Fruit fly (Drosophila melanogaster) whole organism, larva: ENCODE results near the gene CG42660.

Experiments
- noc ChIP-seq: fragments of 200-800 bp; sonication (Bioruptor generic); optimal IDR thresholded peaks from 3 replicates; lab custom pipeline; 2019; ENCODE audit warnings: missing biosample characterization, mild to moderate bottlenecking, missing genetic modification characterization, moderate library complexity

Gene CG42660

DNA sequence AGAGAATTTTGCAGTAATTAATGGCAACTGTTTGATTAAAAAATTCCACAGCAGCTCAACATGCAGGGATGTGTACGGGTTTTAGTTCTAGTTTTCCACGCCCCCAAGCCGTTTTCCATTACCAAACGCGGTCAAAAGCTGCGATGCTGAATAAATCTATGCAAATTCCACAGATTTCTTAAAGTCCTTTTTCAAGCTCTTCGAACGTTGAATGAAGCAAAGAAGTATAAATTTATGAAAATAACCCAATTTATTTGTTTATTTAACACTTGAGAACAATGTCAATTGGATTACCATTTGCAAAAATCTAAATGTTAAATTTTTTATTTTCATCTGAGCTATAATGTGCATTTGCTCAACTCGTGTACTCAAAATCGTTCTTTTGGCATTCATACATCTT lies at the start of gene CG42660, which contains the start of the genes CG42661 and Tsp66A:
CG42660 (plus strand) TSS at position 301 of the 400 bp plus-strand sequence.
CG42661 (plus strand) TSS at position 301 of the 400 bp plus-strand sequence.
Tsp66A (plus strand) TSS at position 301 of the 400 bp plus-strand sequence.
- no peak for TF ChIP-seq noc (tag; lab: Kevin White, UChicago)

DNA sequence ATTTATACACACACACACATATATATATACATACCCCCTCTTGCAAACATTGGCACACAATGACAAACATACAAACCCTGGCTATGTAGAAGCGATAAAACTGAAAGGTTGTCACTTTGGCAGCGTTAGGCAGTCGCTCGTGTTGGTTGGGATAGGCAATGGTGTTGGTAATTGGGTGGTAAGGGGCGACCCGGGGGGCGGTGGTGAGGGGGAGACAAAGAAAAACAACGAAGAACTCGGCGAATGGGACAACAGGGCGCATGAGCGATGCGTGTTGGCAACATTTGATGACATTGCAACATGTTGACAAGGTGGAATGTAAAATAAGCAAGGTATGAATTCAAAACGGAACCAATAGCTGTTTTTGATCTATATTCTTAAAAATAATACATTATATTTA lies 42.7 kb upstream of the CG42660 start:
- TF ChIP-seq noc (tag; lab: Kevin White, UChicago), result no peak

DNA sequence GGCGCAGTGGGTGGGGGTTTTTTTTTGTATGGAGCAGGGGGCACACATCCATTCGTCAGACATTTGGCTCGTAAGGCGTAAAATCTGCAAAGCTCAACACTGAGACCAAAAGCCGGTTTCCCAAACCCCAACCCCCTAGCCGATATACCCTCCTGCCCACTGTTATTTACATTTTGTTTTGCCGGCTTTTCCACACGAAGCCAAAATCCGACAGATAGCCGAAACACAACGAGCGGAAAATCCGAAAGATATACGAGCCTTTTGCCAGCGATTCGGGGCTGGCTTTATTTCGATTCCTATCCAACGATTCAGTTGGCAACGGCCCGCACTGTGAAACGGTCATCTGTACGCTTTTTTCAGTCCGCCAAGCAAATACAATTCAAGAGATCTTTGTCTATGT lies 41.8 kb upstream of the CG42660 start, which contains the start of gene CG42458:
CG42458 (plus strand) TSS at position 311 of the 400 bp plus-strand sequence.
- TF ChIP-seq noc (tag; lab: Kevin White, UChicago), result no peak

DNA sequence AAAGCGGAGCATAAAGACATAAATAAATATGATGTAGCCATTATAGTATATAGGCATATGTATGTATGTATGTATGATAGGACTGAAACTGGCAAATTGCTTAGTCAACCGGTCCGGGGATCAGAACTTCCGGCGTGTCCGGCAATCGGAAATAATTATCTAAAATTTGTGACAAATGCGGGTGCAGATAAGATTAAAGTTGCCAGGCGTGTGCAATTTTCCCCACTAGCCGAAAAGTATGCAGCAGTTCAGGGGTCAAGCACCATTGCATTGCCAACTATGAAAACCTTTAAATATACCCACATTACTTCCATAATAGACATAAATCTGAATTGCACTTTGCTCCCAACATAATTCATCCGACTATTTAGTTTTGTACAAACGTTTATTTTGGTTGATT lies 33.0 kb upstream of the CG42660 start:
- no peak for TF ChIP-seq noc (tag; lab: Kevin White, UChicago)

DNA sequence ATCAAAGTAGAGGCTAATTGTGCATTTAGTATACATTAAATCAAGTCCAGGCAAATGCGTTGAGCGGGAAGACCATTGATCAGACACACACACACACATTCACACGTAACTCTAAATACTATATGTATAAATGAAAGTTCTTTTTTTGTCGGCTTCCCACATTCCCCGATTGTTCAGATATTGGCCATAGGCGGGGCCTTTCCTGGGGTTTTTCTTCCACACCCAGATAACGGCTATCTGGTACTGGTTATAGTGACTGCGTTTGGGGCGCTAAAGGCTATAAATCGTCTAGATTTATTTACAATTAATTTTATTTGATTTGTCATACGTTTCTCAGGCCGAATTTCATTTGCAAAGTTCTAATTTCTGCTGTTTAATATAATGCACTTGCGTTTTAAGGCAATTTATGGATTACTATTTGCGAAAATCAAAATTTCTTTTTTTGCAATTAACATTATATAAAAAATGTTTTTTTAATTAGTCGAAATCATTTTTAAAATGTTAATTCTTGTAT lies 32.4 kb upstream of the CG42660 start:
- no peak for TF ChIP-seq noc (tag; lab: Kevin White, UChicago)

DNA sequence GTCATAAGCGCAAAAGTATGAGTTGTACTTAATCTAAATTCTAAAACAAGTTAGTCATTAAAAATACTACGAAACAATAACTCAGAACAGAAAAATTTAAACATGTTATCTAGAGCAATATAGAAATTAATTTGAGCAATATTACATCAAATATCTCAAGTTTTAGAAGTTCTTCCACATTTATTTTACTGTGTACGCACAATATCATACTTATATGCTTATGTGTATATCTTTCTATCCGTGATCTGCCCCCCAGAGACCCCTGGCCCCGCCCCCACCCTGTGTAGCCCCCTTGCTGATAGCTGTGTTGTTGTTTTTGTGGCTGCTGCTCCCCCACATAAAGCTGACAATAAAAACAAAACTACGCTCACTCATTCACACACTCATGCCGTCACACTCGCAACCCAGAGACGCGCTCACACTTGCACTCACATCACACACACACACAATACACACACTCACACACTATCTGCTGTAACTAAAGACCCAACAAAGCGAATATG lies 31.9 kb upstream of the CG42660 start:
- TF ChIP-seq noc (tag; lab: Kevin White, UChicago), result no peak

DNA sequence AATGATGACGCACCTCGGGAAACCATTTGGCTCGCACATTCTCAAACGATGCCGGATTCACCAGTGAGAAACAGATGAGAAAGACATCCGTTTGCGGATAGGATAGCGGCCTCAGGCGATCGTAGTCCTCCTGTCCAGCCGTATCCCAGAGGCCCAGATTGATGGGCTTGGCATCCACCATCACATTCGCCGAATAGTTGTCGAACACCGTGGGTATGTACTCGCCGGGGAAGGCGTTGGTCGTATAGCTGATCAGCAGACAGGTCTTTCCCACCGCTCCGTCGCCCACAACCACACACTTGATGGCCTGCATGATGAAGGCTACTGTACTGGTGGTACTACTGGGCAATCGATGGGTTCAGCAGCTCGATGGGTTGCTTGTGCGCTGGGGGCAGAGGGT lies 31.1 kb upstream of the CG42660 start:
- TF ChIP-seq noc (tag; lab: Kevin White, UChicago), result no peak

DNA sequence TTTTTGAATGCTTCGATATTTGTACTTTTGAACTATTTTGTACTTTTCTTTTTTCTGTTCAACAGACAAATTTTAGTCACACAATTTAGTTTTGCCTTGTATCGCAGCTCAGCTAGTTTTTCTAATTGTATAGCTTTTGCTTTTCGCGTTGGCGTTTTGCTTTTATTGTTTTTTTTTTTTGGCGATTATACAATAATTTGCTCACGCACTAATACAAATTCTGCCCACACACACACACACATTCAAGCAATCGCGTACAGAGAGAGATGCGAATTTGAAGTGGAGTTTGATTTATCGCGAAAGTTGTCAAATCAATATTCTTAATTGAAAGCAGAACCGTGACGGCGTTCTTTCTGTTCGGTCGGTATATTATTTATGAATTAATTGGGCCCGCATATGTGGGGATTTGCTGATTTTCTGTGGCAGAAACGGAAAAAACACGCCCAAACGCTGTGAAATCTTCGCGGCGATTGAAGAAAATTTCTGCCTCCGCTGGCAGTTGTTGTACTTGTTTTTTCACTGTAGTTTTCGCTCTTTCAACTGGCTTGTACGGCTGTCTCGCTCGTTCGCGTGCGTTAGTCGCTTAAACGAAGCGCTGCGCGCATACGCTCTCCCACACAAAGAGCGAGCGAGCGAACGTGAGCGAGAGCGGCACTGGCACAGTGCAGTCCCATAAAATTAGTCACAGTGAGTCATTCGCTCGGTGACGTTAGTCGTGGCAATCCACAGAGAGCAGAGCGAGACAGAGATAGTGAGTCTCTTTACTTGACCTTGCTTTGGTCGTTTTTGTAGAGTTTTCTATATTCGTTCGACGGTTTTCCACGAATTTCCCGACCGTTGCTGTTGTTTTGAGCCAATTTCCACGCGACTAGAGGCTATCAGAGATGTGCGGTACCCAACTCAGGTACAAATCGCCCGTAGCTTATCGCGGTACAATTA lies 30.3 kb upstream of the CG42660 start, which contains the start of gene Rac2:
Rac2 (minus strand) TSS at position 476 of the 939 bp plus-strand sequence.
- TF ChIP-seq noc (tag; lab: Kevin White, UChicago), result peak; percentile 60

DNA sequence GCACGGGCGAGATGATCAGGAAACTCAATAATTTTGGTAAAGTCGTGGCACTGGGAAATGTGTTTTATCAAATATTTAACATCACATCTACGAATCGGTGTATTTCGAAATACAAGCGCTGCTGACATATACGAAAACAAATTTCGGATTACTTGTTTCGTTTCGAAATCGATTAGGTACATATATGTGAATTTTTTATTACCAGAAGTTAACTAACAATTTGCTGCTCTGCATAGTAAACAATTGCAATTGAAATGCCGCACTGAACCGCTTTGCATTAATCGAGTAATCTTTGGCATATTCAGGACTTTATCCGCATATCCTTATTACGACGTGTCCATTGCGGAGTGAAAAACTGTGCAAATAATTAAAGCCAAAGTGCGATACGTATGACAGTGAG lies 27.9 kb upstream of the CG42660 start, which contains the start of gene CG14835:
CG14835 (minus strand) TSS at position 101 of the 400 bp plus-strand sequence.
- no peak for TF ChIP-seq noc (tag; lab: Kevin White, UChicago)

DNA sequence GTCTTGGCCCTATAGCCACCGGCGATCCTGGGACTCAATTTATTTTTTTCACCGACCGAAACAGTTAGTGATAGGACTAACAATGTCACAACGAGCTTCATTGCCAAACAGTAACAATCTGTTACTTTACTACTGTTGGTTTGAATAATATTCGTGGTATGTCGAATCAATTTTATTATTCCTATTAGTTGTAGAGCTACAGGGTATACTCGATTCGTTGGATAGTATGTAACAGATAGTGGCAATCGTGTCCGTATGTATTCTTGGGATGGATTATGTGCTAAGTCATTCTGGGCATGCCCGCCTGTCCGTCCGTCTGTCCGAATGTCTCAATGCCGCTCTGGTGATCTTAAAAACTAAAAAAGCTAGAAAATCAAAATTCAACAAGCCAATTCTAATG lies 26.0 kb upstream of the CG42660 start, which contains the start of gene sphinx1:
sphinx1 (minus strand) TSS at position 101 of the 400 bp plus-strand sequence.
- no peak for TF ChIP-seq noc (tag; lab: Kevin White, UChicago)

DNA sequence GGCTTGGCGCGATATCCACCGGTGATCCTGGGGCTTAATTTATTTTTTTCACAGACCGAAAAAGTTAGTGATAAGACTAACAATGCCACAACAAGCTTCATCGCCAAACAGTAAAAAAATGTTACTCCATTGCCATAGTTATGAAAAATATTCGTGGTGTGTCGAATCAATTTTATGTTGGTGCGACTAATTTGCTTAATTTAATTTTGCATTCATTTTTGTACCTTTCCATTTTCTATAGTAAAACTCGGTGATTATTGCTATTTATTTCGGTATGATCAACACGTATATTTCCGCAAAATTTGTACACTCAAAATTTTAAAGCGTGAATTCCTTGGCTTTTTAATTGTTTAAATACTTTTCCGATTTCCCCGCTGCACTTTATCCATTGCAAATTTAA lies 24.7 kb upstream of the CG42660 start, which contains the start of gene sphinx2:
sphinx2 (minus strand) TSS at position 101 of the 400 bp plus-strand sequence.
- no peak for TF ChIP-seq noc (tag; lab: Kevin White, UChicago)

DNA sequence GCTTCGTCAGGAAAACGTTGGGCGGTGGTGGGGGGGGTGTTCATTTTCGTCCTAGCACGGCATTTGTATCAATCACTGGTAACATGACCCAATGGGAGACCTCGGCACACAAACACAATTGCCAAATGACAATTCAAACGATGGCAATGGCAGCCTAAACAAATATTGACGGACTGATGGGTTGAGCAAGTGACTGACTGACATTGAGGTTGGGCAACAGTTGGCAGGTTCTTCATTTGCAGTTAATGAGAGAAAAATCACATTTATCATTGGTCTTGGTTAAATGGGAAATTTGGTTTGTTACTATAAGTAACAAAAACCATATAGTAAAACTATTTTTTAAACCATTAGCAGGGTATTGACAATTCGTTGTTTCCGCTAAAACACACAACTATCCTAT lies 16.2 kb upstream of the CG42660 start:
- no peak for TF ChIP-seq noc (tag; lab: Kevin White, UChicago)

DNA sequence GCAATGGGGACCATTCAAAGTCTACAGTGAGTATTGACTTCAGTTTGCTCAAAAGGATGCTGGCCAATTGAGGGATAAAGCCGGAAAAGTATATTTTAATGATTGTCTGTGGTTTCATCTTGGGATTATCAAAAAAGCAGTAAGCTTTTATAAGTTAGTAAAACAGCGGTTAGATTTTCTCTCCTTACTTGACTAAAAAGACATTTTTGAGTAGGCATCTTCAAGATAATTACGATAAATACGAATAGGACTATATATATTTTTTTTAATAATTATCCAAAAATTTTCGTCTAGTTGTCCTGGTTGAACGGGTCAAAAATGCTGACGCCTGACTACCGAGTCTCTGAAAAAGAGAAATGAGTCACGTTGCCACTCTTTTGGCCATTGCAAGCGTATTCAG lies 14.8 kb upstream of the CG42660 start, which contains the start of gene CG33278:
CG33278 (plus strand) TSS at position 301 of the 400 bp plus-strand sequence.
- TF ChIP-seq noc (tag; lab: Kevin White, UChicago), result no peak

DNA sequence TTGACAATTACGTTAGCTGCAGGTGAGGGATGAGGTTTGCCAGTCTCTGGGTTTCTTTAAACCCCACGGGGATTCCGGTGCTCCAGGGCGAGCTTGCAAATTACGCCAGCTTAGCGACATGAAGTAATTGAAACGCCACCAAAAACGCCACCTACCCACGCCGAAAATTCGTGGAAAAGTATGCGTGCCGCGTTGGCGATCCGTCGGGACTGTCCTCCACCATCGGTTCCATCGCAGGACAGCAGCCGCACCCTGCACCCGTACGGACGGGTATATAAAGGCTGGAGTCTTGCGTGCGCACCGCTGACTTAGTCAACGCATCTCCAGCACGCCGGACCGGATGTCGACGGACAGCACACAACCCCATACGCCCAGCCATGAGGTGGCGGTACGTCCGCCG lies 9.5 kb upstream of the CG42660 start, which contains the start of gene ppk26:
ppk26 (plus strand) TSS at position 301 of the 400 bp plus-strand sequence.
- no peak for TF ChIP-seq noc (tag; lab: Kevin White, UChicago)

DNA sequence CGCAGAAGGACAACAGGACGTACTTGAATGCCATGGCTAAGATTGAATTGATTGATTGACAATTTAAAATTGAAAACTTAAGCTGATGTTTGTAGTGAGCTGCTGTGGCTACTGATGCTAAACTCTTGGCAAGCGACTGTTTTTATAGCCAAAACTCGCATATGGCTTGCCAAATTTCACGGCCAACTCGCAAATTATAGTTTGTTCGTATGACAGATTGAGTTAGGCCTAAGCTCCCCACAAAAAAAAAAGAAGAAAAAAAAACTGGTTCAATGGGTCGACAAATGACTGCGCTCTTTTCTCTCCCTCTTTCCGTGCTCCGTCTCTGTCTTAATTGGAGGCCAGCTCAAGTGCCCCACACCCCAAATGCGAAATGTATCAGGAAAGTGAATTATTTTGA lies 4.9 kb downstream of the CG42660 start, which contains the start of gene CG8543:
CG8543 (minus strand) TSS at position 101 of the 400 bp plus-strand sequence.
- no peak for TF ChIP-seq noc (tag; lab: Kevin White, UChicago)

DNA sequence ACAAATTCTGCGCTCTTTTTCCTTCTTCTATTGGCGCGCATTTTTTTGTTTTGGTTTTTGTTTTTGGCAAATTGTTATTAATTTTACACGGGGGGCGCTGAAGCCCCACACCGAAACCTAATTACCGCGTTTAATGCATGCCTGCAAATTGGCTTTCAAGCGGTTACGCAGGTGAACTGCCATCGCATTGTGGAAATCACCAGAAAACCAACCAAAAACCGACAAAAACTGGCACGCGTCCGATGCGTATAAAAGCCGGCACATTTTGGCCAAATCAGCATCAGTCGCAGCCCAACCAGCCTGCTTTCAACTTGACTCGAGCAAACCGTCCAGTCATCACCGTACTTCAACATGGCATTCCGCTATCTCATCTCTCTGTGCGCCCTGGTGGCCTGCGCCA lies 6.0 kb downstream of the CG42660 start, which contains the start of gene CG8541:
CG8541 (plus strand) TSS at position 301 of the 400 bp plus-strand sequence.
- no peak for TF ChIP-seq noc (tag; lab: Kevin White, UChicago)
